1 fruit fly cellular context compared by ENCODE assay signal in genomic region chr3R:11619709-11620409, dm6.
TF ChIP-seq lines count a peak whose summit lies in the region.

Gene Jupiter, minus strand, starts transcription at chr3R:11619906.
Gene CG14710, plus strand, starts transcription at chr3R:11620090.

TF ChIP-seq in whole organism, embryonic, 481 proteins besides CTCF, POLR2A, EP300 and RAD21 (continued from another document and continues in another):
- TF ChIP-seq en (GFP tag; optimal IDR thresholded peaks at IDR 0.05; lab: Kevin White, UChicago) (peak; percentile 6), ato (GFP tag; IDR thresholded peaks at IDR 0.05; lab: Robert Waterston, UW; ENCODE audit: partially characterized antibody) (no peak), CG17186 (GFP tag; optimal IDR thresholded peaks at IDR 0.05; lab: Kevin White, UChicago) (peak; percentile 18), tll (GFP tag; optimal IDR thresholded peaks at IDR 0.05; lab: Kevin White, UChicago) (no peak), CG9609 (GFP tag; optimal IDR thresholded peaks at IDR 0.05; lab: Kevin White, UChicago) (peak; percentile 77), CG10959 (GFP tag; IDR thresholded peaks at IDR 0.05; lab: Robert Waterston, UW) (0 out of 2 replicates have a peak, but pooled peaks have one; percentile 18), Nf-YB (GFP tag; optimal IDR thresholded peaks at IDR 0.05; lab: Kevin White, UChicago) (peak; percentile 38), CG9437 (GFP tag; optimal IDR thresholded peaks at IDR 0.05; lab: Kevin White, UChicago) (no peak), sisA (GFP tag; IDR thresholded peaks at IDR 0.05; lab: Robert Waterston, UW) (peak; percentile 72), cato (GFP tag; optimal IDR thresholded peaks at IDR 0.05; lab: Kevin White, UChicago; ENCODE audit: borderline replicate concordance) (peak; percentile 33), CG1832 (GFP tag; optimal IDR thresholded peaks at IDR 0.05; lab: Kevin White, UChicago) (no peak), CG32772 (GFP tag; IDR thresholded peaks at IDR 0.05; lab: Robert Waterston, UW) (peak; percentile 68), cas (GFP tag; IDR thresholded peaks at IDR 0.05; lab: Robert Waterston, UW) (peak; percentile 65), PHDP (tag; optimal IDR thresholded peaks at IDR 0.05; lab: Kevin White, UChicago) (peak; percentile 49), CG8924 (tag; optimal IDR thresholded peaks at IDR 0.05; lab: Kevin White, UChicago) (peak; percentile 69), CG17612 (GFP tag; IDR thresholded peaks at IDR 0.05; lab: Robert Waterston, UW) (no peak), ssp (GFP tag; IDR thresholded peaks at IDR 0.05; lab: Robert Waterston, UW) (peak; percentile 73), ewg (GFP tag; optimal IDR thresholded peaks at IDR 0.05; lab: Kevin White, UChicago) (peak; percentile 70), lmd (GFP tag; IDR thresholded peaks at IDR 0.05; lab: Robert Waterston, UW) (peak; percentile 63; the same call in 1 of the 2 replicates), vnd (GFP tag; IDR thresholded peaks at IDR 0.05; lab: Robert Waterston, UW; ENCODE audit: partially characterized antibody) (no peak), CG3281 (GFP tag; optimal IDR thresholded peaks at IDR 0.05; lab: Kevin White, UChicago) (no peak), sob (GFP tag; IDR thresholded peaks at IDR 0.05; lab: Robert Waterston, UW) (peak; percentile 78), CG1529 (GFP tag; optimal IDR thresholded peaks at IDR 0.05; lab: Kevin White, UChicago) (no peak), Med (GFP tag; lab: Kevin White, UChicago) (peak; percentile 97), pros (GFP tag; optimal IDR thresholded peaks at IDR 0.05; lab: Kevin White, UChicago) (no peak), jing (GFP tag; optimal IDR thresholded peaks at IDR 0.05; lab: Kevin White, UChicago) (peak; percentile 13), pita (GFP tag; optimal IDR thresholded peaks at IDR 0.05; lab: Kevin White, UChicago) (no peak), CG6791 (GFP tag; IDR thresholded peaks at IDR 0.05; lab: Robert Waterston, UW; ENCODE audit: partially characterized antibody) (0 out of 3 replicates have a peak, but pooled peaks have one; percentile 40), Atf-2 (GFP tag; optimal IDR thresholded peaks at IDR 0.05; lab: Kevin White, UChicago) (peak; percentile 42), CG6813 (GFP tag; optimal IDR thresholded peaks at IDR 0.05; lab: Kevin White, UChicago) (no peak), Spps (tag; optimal IDR thresholded peaks at IDR 0.05; lab: Kevin White, UChicago) (no peak), CG12391 (tag; optimal IDR thresholded peaks at IDR 0.05; lab: Kevin White, UChicago) (peak; percentile 80), hbn (GFP tag; IDR thresholded peaks at IDR 0.05; lab: Robert Waterston, UW; ENCODE audit: partially characterized antibody) (no peak), CG17568 (GFP tag; optimal IDR thresholded peaks at IDR 0.05; lab: Kevin White, UChicago) (no peak), CG4854 (GFP tag; optimal IDR thresholded peaks at IDR 0.05; lab: Kevin White, UChicago) (peak; percentile 43), Dfd (GFP tag; optimal IDR thresholded peaks at IDR 0.05; lab: Kevin White, UChicago) (no peak), Dp (GFP tag; optimal IDR thresholded peaks at IDR 0.05; lab: Kevin White, UChicago) (peak; percentile 85), CG10209 (GFP tag; optimal IDR thresholded peaks at IDR 0.05; lab: Kevin White, UChicago) (peak; percentile 46), CG12769 (tag; optimal IDR thresholded peaks at IDR 0.05; lab: Kevin White, UChicago) (peak; percentile 72), amos (GFP tag; IDR thresholded peaks at IDR 0.05; lab: Robert Waterston, UW; ENCODE audit: partially characterized antibody) (peak; percentile 23; the same call in 1 of the 2 replicates), CG8478 (optimal IDR thresholded peaks at IDR 0.05; lab: Kevin White, UChicago) (no peak), CG17385 (GFP tag; optimal IDR thresholded peaks at IDR 0.05; lab: Kevin White, UChicago) (no peak), zfh2 (GFP tag; optimal IDR thresholded peaks at IDR 0.05; lab: Kevin White, UChicago) (peak; percentile 85), da (GFP tag; optimal IDR thresholded peaks at IDR 0.05; lab: Kevin White, UChicago) (peak; percentile 44), Nf-YA (GFP tag; IDR thresholded peaks at IDR 0.05; lab: Robert Waterston, UW) (no peak), Six4 (GFP tag; optimal IDR thresholded peaks at IDR 0.05; lab: Kevin White, UChicago) (no peak), CG12744 (GFP tag; optimal IDR thresholded peaks at IDR 0.05; lab: Kevin White, UChicago) (peak; percentile 58), Rfx (GFP tag; IDR thresholded peaks at IDR 0.05; lab: Robert Waterston, UW) (peak; percentile 89), wdn (GFP tag; IDR thresholded peaks at IDR 0.05; lab: Robert Waterston, UW) (0 out of 2 replicates have a peak, but pooled peaks have one; percentile 37), Fer3 (tag; optimal IDR thresholded peaks at IDR 0.05; lab: Kevin White, UChicago) (peak; percentile 28), ac (GFP tag; optimal IDR thresholded peaks at IDR 0.05; lab: Kevin White, UChicago) (no peak), aop (GFP tag; IDR thresholded peaks at IDR 0.05; lab: Robert Waterston, UW) (0 out of 2 replicates have a peak, but pooled peaks have one; percentile 27), CG6254 (GFP tag; optimal IDR thresholded peaks at IDR 0.05; lab: Kevin White, UChicago) (no peak), Xbp1 (GFP tag; optimal IDR thresholded peaks at IDR 0.05; lab: Kevin White, UChicago) (peak; percentile 86), CG13424 (tag; optimal IDR thresholded peaks at IDR 0.05; lab: Kevin White, UChicago) (peak; percentile 68), NfI (GFP tag; optimal IDR thresholded peaks at IDR 0.05; lab: Kevin White, UChicago) (peak; percentile 60), CG17359 (tag; optimal IDR thresholded peaks at IDR 0.05; lab: Kevin White, UChicago) (peak; percentile 50), CG12155 (GFP tag; optimal IDR thresholded peaks at IDR 0.05; lab: Kevin White, UChicago) (peak; percentile 72), Hey (tag; optimal IDR thresholded peaks at IDR 0.05; lab: Kevin White, UChicago) (no peak), Ssrp (tag; optimal IDR thresholded peaks at IDR 0.05; lab: Kevin White, UChicago) (peak; percentile 40), gro (GFP tag; optimal IDR thresholded peaks at IDR 0.05; lab: Kevin White, UChicago) (peak; percentile 77), C15 (GFP tag; IDR thresholded peaks at IDR 0.05; lab: Robert Waterston, UW) (no peak), CG7556 (GFP tag; optimal IDR thresholded peaks at IDR 0.05; lab: Kevin White, UChicago) (peak; percentile 21), jumu (GFP tag; optimal IDR thresholded peaks at IDR 0.05; lab: Kevin White, UChicago) (peak; percentile 85), unc-4 (GFP tag; IDR thresholded peaks at IDR 0.05; lab: Robert Waterston, UW; ENCODE audit: partially characterized antibody) (0 out of 2 replicates have a peak, but pooled peaks have one; percentile 30), CG8281 (tag; optimal IDR thresholded peaks at IDR 0.05; lab: Kevin White, UChicago) (no peak), dysf (GFP tag; IDR thresholded peaks at IDR 0.05; lab: Robert Waterston, UW) (peak; percentile 65), CG2129 (GFP tag; IDR thresholded peaks at IDR 0.05; lab: Robert Waterston, UW; ENCODE audit: partially characterized antibody) (no peak), slbo (GFP tag; IDR thresholded peaks at IDR 0.05; lab: Robert Waterston, UW) (peak; percentile 92), Xrp1 (GFP tag; IDR thresholded peaks at IDR 0.05; lab: Robert Waterston, UW) (peak; percentile 49; the same call in 1 of the 2 replicates), CG12236 (GFP tag; optimal IDR thresholded peaks at IDR 0.05; lab: Kevin White, UChicago) (peak; percentile 31), Neu2 (GFP tag; optimal IDR thresholded peaks at IDR 0.05; lab: Kevin White, UChicago; ENCODE audit: borderline replicate concordance) (no peak), HLH3B (GFP tag; IDR thresholded peaks at IDR 0.05; lab: Robert Waterston, UW) (peak; percentile 77), Hsf (GFP tag; optimal IDR thresholded peaks at IDR 0.05; lab: Kevin White, UChicago) (peak; percentile 82), CG2199 (GFP tag; IDR thresholded peaks at IDR 0.05; lab: Robert Waterston, UW) (no peak), Opbp (GFP tag; IDR thresholded peaks at IDR 0.05; lab: Robert Waterston, UW; ENCODE audit: partially characterized antibody) (no peak; the same call in 2 of the 3 replicates), CG9932 (GFP tag; IDR thresholded peaks at IDR 0.05; lab: Robert Waterston, UW) (peak; percentile 93), CG42726 (GFP tag; IDR thresholded peaks at IDR 0.05; lab: Robert Waterston, UW; ENCODE audit: partially characterized antibody) (no peak), danr (GFP tag; IDR thresholded peaks at IDR 0.05; lab: Robert Waterston, UW) (0 out of 2 replicates have a peak, but pooled peaks have one; percentile 6), esg (GFP tag; conservative IDR thresholded peaks at IDR 0.05; lab: Robert Waterston, UW) (peak; percentile 31; the same call in 1 of the 2 replicates), Lim3 (GFP tag; IDR thresholded peaks at IDR 0.05; lab: Robert Waterston, UW) (no peak), HmgZ (tag; optimal IDR thresholded peaks at IDR 0.05; lab: Kevin White, UChicago) (peak; percentile 86), pan (optimal IDR thresholded peaks at IDR 0.05; lab: Kevin White, UChicago) (no peak), pan (GFP tag; optimal IDR thresholded peaks at IDR 0.05 in 1 of 2, IDR thresholded peaks at IDR 0.05 in 1 of 2) (peak in 1 of 2 experiments; percentile 45), Dbx (GFP tag; IDR thresholded peaks at IDR 0.05; lab: Robert Waterston, UW) (peak; percentile 82), insv (GFP tag; optimal IDR thresholded peaks at IDR 0.05; lab: Kevin White, UChicago) (peak in 1 of 2 experiments; percentile 27), CG10366 (GFP tag; IDR thresholded peaks at IDR 0.05; lab: Robert Waterston, UW) (peak; percentile 57), D (optimal IDR thresholded peaks at IDR 0.05; lab: Kevin White, UChicago) (no peak), D (GFP tag; optimal IDR thresholded peaks at IDR 0.05; lab: Kevin White, UChicago) (no peak), CG7786 (GFP tag; optimal IDR thresholded peaks at IDR 0.05; lab: Kevin White, UChicago) (peak; percentile 83), MESR4 (GFP tag; optimal IDR thresholded peaks at IDR 0.05; lab: Kevin White, UChicago) (peak; percentile 78), CG2712 (tag; optimal IDR thresholded peaks at IDR 0.05; lab: Kevin White, UChicago) (peak; percentile 78), disco-r (GFP tag; optimal IDR thresholded peaks at IDR 0.05; lab: Kevin White, UChicago) (peak; percentile 37), sqz (GFP tag; optimal IDR thresholded peaks at IDR 0.05; lab: Kevin White, UChicago) (no peak), CG11093 (GFP tag; IDR thresholded peaks at IDR 0.05; lab: Robert Waterston, UW) (peak; percentile 34; the same call in 1 of the 3 replicates), CG8944 (GFP tag; optimal IDR thresholded peaks at IDR 0.05; lab: Kevin White, UChicago) (peak; percentile 86), CG1233 (GFP tag; optimal IDR thresholded peaks at IDR 0.05; lab: Kevin White, UChicago) (no peak), CG5953 (GFP tag; IDR thresholded peaks at IDR 0.05; lab: Robert Waterston, UW) (no peak), ATbp (GFP tag; optimal IDR thresholded peaks at IDR 0.05; lab: Kevin White, UChicago) (no peak), CkIIα-i1 (GFP tag; IDR thresholded peaks at IDR 0.05; lab: Robert Waterston, UW) (no peak), Dek (tag; optimal IDR thresholded peaks at IDR 0.05; lab: Kevin White, UChicago) (peak; percentile 66), Doc3 (GFP tag; IDR thresholded peaks at IDR 0.05; lab: Robert Waterston, UW; ENCODE audit: partially characterized antibody) (no peak), CG9215 (GFP tag; IDR thresholded peaks at IDR 0.05; lab: Robert Waterston, UW) (peak; percentile 63), bab2 (GFP tag; optimal IDR thresholded peaks at IDR 0.05; lab: Kevin White, UChicago) (peak; percentile 86), exex (tag; optimal IDR thresholded peaks at IDR 0.05; lab: Kevin White, UChicago) (peak; percentile 27), CG14441 (GFP tag; IDR thresholded peaks at IDR 0.05; lab: Robert Waterston, UW) (peak; percentile 66), zen2 (GFP tag; IDR thresholded peaks at IDR 0.05; lab: Robert Waterston, UW; ENCODE audit: partially characterized antibody) (no peak), chm (GFP tag; IDR thresholded peaks at IDR 0.05; lab: Robert Waterston, UW) (peak; percentile 68), CG14050 (GFP tag; IDR thresholded peaks at IDR 0.05; lab: Robert Waterston, UW) (no peak; the same call in 2 of the 3 replicates), dmrt11E (tag; optimal IDR thresholded peaks at IDR 0.05; lab: Kevin White, UChicago) (peak; percentile 53), grn (GFP tag; optimal IDR thresholded peaks at IDR 0.05; lab: Kevin White, UChicago) (peak; percentile 23), CG16863 (GFP tag; optimal IDR thresholded peaks at IDR 0.05; lab: Kevin White, UChicago) (peak; percentile 23), sim (GFP tag; IDR thresholded peaks at IDR 0.05; lab: Robert Waterston, UW) (no peak), CG6689 (GFP tag; IDR thresholded peaks at IDR 0.05; lab: Robert Waterston, UW) (peak; percentile 43), CG4404 (GFP tag; IDR thresholded peaks at IDR 0.05; lab: Robert Waterston, UW) (peak; percentile 57), CG6854 (GFP tag; optimal IDR thresholded peaks at IDR 0.05; lab: Kevin White, UChicago) (no peak), Ravus (GFP tag; IDR thresholded peaks at IDR 0.05; lab: Robert Waterston, UW) (no peak), Fer1 (GFP tag; optimal IDR thresholded peaks at IDR 0.05; lab: Kevin White, UChicago) (peak; percentile 64), corto (GFP tag; optimal IDR thresholded peaks at IDR 0.05; lab: Kevin White, UChicago) (no peak), CG32532 (GFP tag; IDR thresholded peaks at IDR 0.05; lab: Robert Waterston, UW) (peak; percentile 81), CG8765 (GFP tag; IDR thresholded peaks at IDR 0.05; lab: Robert Waterston, UW) (peak; percentile 69; the same call in 1 of the 2 replicates), Hand (GFP tag; optimal IDR thresholded peaks at IDR 0.05; lab: Kevin White, UChicago) (no peak), her (GFP tag; optimal IDR thresholded peaks at IDR 0.05; lab: Kevin White, UChicago) (peak; percentile 78), CG1602 (GFP tag; optimal IDR thresholded peaks at IDR 0.05; lab: Kevin White, UChicago) (peak; percentile 63), CG6654 (GFP tag; optimal IDR thresholded peaks at IDR 0.05; lab: Kevin White, UChicago) (no peak), Doc2 (GFP tag; IDR thresholded peaks at IDR 0.05; lab: Robert Waterston, UW) (no peak), CG10431 (GFP tag; optimal IDR thresholded peaks at IDR 0.05; lab: Kevin White, UChicago) (peak; percentile 31), ken (GFP tag; IDR thresholded peaks at IDR 0.05; lab: Robert Waterston, UW) (peak; percentile 86), tx (GFP tag; optimal IDR thresholded peaks at IDR 0.05; lab: Kevin White, UChicago) (peak; percentile 84)
